Fruit fly (Drosophila melanogaster): ENCODE results near the gene CG34277.
A peak's percentile ranks its signal among the peaks of the same experiment; 100 is the strongest.

CG34277 gene

DNA sequence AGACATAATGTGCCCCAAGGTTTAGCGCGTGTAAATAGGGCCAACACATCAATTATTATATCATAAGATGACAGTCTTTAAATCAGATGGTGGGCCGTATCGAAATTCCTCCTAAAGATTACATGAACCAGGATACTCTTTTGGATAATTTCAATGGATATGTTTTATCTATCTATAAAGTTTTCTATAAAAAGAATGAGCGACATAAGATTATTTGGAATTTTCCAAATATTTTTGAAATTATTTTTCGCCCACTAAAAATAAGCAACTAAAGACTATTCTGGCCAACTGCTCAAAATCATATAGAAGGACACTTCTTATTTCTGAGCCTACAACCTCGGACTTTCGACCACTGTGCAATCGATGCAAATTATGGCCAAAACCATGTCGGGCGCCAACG is 39.0 kb upstream of the CG34277 start:
- TF ChIP-seq CG31441 (GFP tag; IDR thresholded peaks at IDR 0.05) (no peak), bsh (GFP tag; optimal IDR thresholded peaks at IDR 0.05) (peak in 1 of 2 experiments; percentile 2)

DNA sequence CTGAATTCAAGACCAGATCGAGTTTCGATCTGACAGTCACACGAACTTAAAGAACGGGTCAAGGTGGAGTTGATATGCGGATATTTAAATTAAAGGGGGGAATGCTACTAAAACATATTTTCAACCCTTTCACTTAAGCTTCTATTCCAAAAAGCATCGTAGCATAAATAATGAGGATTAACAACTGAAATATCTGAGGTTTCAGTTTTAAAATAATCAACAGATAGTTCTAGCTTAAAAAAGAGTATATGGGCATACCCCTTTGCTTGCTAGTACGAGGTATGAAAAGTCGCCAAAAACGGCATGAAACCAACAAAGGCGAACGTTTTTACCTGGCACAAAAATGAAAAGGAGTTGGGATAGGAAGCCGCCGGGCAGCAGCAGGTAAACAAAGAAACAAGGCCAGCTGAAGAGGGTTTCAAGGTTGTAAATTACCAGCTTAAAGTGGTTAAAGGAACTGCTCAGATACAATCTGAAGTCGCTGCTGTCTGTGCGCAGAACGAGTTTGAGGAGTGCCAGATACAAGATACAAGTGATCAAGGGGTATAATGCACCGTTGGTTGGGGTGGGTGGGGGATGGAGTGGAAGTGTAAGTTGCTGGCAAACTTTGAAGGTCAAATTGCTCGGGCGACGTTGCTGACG is 37.5 kb upstream of the CG34277 start:
- TF ChIP-seq Asciz (GFP tag; optimal IDR thresholded peaks at IDR 0.05) (no peak), Opbp (GFP tag; IDR thresholded peaks at IDR 0.05; ENCODE audit: partially characterized antibody) (0 out of 3 replicates have a peak, but pooled peaks have one; percentile 8), sima (GFP tag; optimal IDR thresholded peaks at IDR 0.05) (no peak), bbx (GFP tag; IDR thresholded peaks at IDR 0.05; ENCODE audit: partially characterized antibody) (no peak), corto (GFP tag; optimal IDR thresholded peaks at IDR 0.05) (no peak), Sox100B (GFP tag; optimal IDR thresholded peaks at IDR 0.05) (no peak), CG32772 (GFP tag; IDR thresholded peaks at IDR 0.05) (no peak), Tbp (GFP tag; optimal IDR thresholded peaks at IDR 0.05) (no peak), abd-A (tag; optimal IDR thresholded peaks at IDR 0.05) (no peak), CG8388 (GFP tag; optimal IDR thresholded peaks at IDR 0.05) (no peak), Hmr (GFP tag; optimal IDR thresholded peaks at IDR 0.05) (no peak), Neu2 (GFP tag; optimal IDR thresholded peaks at IDR 0.05; ENCODE audit: borderline replicate concordance) (no peak), mld (GFP tag; IDR thresholded peaks at IDR 0.05; ENCODE audit: partially characterized antibody) (no peak), Ets65A (GFP tag) (peak; percentile 17), CG2120 (GFP tag; optimal IDR thresholded peaks at IDR 0.05) (no peak), fd96Cb (tag; optimal IDR thresholded peaks at IDR 0.05) (no peak), D (optimal IDR thresholded peaks at IDR 0.05) (peak; percentile 29), D (GFP tag; optimal IDR thresholded peaks at IDR 0.05) (no peak), dmrt99B (tag; optimal IDR thresholded peaks at IDR 0.05) (no peak), CG17361 (GFP tag; IDR thresholded peaks at IDR 0.05) (no peak), gce (GFP tag; IDR thresholded peaks at IDR 0.05) (no peak), btn (GFP tag; optimal IDR thresholded peaks at IDR 0.05) (no peak), CG13894 (tag; optimal IDR thresholded peaks at IDR 0.05) (no peak), nom (GFP tag; optimal IDR thresholded peaks at IDR 0.05) (peak; percentile 38), lov (optimal IDR thresholded peaks at IDR 0.05) (no peak), lov (GFP tag; IDR thresholded peaks at IDR 0.05) (no peak), CG14050 (GFP tag; IDR thresholded peaks at IDR 0.05) (no peak), dysf (GFP tag; IDR thresholded peaks at IDR 0.05) (no peak)

dm6 chr3R:5346707-5347323 is 22.5 kb upstream of the CG34277 start:
- TF ChIP-seq H2.0 (GFP tag; IDR thresholded peaks at IDR 0.05) (no peak), ftz-f1 (GFP tag; optimal IDR thresholded peaks at IDR 0.05) (peak; percentile 62), Deaf1 (tag; optimal IDR thresholded peaks at IDR 0.05) (peak; percentile 15), CG15514 (GFP tag; optimal IDR thresholded peaks at IDR 0.05) (no peak), CG2199 (GFP tag; IDR thresholded peaks at IDR 0.05) (no peak), scrt (GFP tag; optimal IDR thresholded peaks at IDR 0.05) (no peak), al (GFP tag; IDR thresholded peaks at IDR 0.05) (no peak), odd (GFP tag; optimal IDR thresholded peaks at IDR 0.05) (no peak), ewg (GFP tag; optimal IDR thresholded peaks at IDR 0.05) (peak; percentile 60), ara (GFP tag; IDR thresholded peaks at IDR 0.05) (no peak), NfI (GFP tag; optimal IDR thresholded peaks at IDR 0.05) (no peak), bcd (GFP tag; optimal IDR thresholded peaks at IDR 0.05) (no peak), crp (GFP tag; optimal IDR thresholded peaks at IDR 0.05) (peak in 1 of 2 experiments; percentile 33), CG9609 (GFP tag; optimal IDR thresholded peaks at IDR 0.05) (no peak), Trl (optimal IDR thresholded peaks at IDR 0.05) (peak; percentile 24 to 45), Trl (GFP tag; optimal IDR thresholded peaks at IDR 0.05) (no peak), slou (GFP tag; optimal IDR thresholded peaks at IDR 0.05) (no peak), grau (tag; optimal IDR thresholded peaks at IDR 0.05) (peak; percentile 56), CG1832 (GFP tag; optimal IDR thresholded peaks at IDR 0.05) (peak; percentile 38)
